Worm (Caenorhabditis elegans) whole organism, L2 larva: ENCODE results near the gene dmsr-6.

ENCODE experiments used
- C34F6.9 ChIP-seq: fragments of 150-350 bp; optimal IDR thresholded peaks from 2 replicates; lab custom pipeline; 2014; ENCODE audit warnings: missing biosample characterization, missing genetic modification characterization
- F13H6.1 ChIP-seq: sonication (generic microtip); optimal IDR thresholded peaks from 2 replicates; lab custom pipeline; 2016; ENCODE audit warnings: missing genetic modification characterization, missing compliant biosample characterization
- R02D3.7 ChIP-seq: fragments of 150-350 bp; optimal IDR thresholded peaks from 2 replicates; lab custom pipeline; 2014; ENCODE audit warnings: missing biosample characterization, missing genetic modification characterization
- Y55F3AM.14 ChIP-seq: fragments of 200-800 bp; sonication (Bioruptor generic); optimal IDR thresholded peaks from 2 replicates; lab custom pipeline; 2018; ENCODE audit warnings: mild to moderate bottlenecking, missing genetic modification characterization, missing compliant biosample characterization
- ZK546.5 ChIP-seq: sonication (generic microtip); optimal IDR thresholded peaks from 2 replicates; lab custom pipeline; 2017; ENCODE audit warnings: missing biosample characterization, missing genetic modification characterization
- alr-1 ChIP-seq: fragments of 150-350 bp; optimal IDR thresholded peaks from 2 replicates; lab custom pipeline; 2014; ENCODE audit warnings: missing biosample characterization, missing genetic modification characterization
- ama-1 ChIP-seq: fragments of 150-350 bp; optimal IDR thresholded peaks from 2 replicates; lab custom pipeline; 2018; ENCODE audit warnings: inconsistent platforms
- blmp-1 ChIP-seq: sonication (generic microtip); optimal IDR thresholded peaks from 2 replicates; lab custom pipeline; 2017; ENCODE audit warnings: missing genetic modification characterization, mild to moderate bottlenecking, missing compliant biosample characterization, antibody characterized with exemption, moderate library complexity; ENCODE audit not compliant: insufficient read depth
- ceh-16 ChIP-seq: fragments of 150-350 bp; optimal IDR thresholded peaks from 2 replicates; lab custom pipeline; 2014; ENCODE audit warnings: missing biosample characterization, missing genetic modification characterization
- ceh-82 ChIP-seq: fragments of 150-350 bp; optimal IDR thresholded peaks from 2 replicates; lab custom pipeline; 2014; ENCODE audit warnings: missing biosample characterization, missing genetic modification characterization
- crh-2 ChIP-seq: sonication (generic microtip); optimal IDR thresholded peaks from 2 replicates; lab custom pipeline; 2017; ENCODE audit warnings: missing biosample characterization, missing genetic modification characterization
- dmd-4 ChIP-seq: sonication (generic microtip); optimal IDR thresholded peaks from 2 replicates; lab custom pipeline; 2017; ENCODE audit warnings: missing biosample characterization, missing genetic modification characterization
- egl-27 ChIP-seq: sonication (generic microtip); optimal IDR thresholded peaks from 3 replicates; lab custom pipeline; 2017; ENCODE audit warnings: missing biosample characterization, missing genetic modification reagents, missing genetic modification characterization
- elt-1 ChIP-seq: fragments of 150-350 bp; optimal IDR thresholded peaks from 2 replicates; lab custom pipeline; 2014; ENCODE audit warnings: missing biosample characterization, missing genetic modification characterization
- gmeb-1 ChIP-seq: fragments of 150-350 bp; optimal IDR thresholded peaks from 2 replicates; lab custom pipeline; 2014; ENCODE audit warnings: missing biosample characterization, missing genetic modification characterization
- lin-11 ChIP-seq: fragments of 150-350 bp; sonication (generic microtip); optimal IDR thresholded peaks from 2 replicates; lab custom pipeline; 2014; ENCODE audit warnings: missing biosample characterization, missing genetic modification characterization, inconsistent platforms, mixed read lengths
- lin-39 ChIP-seq: fragments of 150-350 bp; optimal IDR thresholded peaks from 2 replicates; lab custom pipeline; 2014; ENCODE audit warnings: missing biosample characterization, missing genetic modification reagents, missing genetic modification characterization
- lsy-2 ChIP-seq, 2 experiments: fragments of 150-350 bp in 1 of 2; sonication (generic microtip) in 1 of 2; optimal IDR thresholded peaks; 2 replicates each; lab custom pipeline; 2014 to 2017; ENCODE audit warnings: missing biosample characterization in 2 of 2, missing genetic modification characterization in 2 of 2
- mbf-1 ChIP-seq: sonication (generic microtip); optimal IDR thresholded peaks from 2 replicates; lab custom pipeline; 2017; ENCODE audit warnings: missing biosample characterization, missing genetic modification characterization
- mdl-1 ChIP-seq, 2 experiments: fragments of 150-350 bp in 1 of 2; sonication (generic microtip) in 1 of 2; optimal IDR thresholded peaks; 2 replicates each; lab custom pipeline; 2017; ENCODE audit warnings: missing biosample characterization in 2 of 2, missing genetic modification characterization in 2 of 2
- nhr-11 ChIP-seq: fragments of 150-350 bp; optimal IDR thresholded peaks from 2 replicates; lab custom pipeline; 2014; ENCODE audit warnings: missing biosample characterization, missing genetic modification characterization
- nhr-12 ChIP-seq: fragments of 150-350 bp; optimal IDR thresholded peaks from 2 replicates; lab custom pipeline; 2014; ENCODE audit warnings: missing biosample characterization, missing genetic modification characterization
- nhr-129 ChIP-seq: fragments of 150-350 bp; optimal IDR thresholded peaks from 2 replicates; lab custom pipeline; 2014; ENCODE audit warnings: missing biosample characterization, missing genetic modification characterization
- nhr-23 ChIP-seq: fragments of 150-350 bp; optimal IDR thresholded peaks from 2 replicates; lab custom pipeline; 2014; ENCODE audit warnings: missing biosample characterization, missing genetic modification reagents, missing genetic modification characterization
- nhr-237 ChIP-seq: fragments of 150-350 bp; optimal IDR thresholded peaks from 2 replicates; lab custom pipeline; 2014; ENCODE audit warnings: missing biosample characterization, missing genetic modification characterization
- nhr-25 ChIP-seq: fragments of 150-350 bp; sonication (generic microtip); optimal IDR thresholded peaks from 3 replicates; lab custom pipeline; 2014; ENCODE audit warnings: missing biosample characterization, missing genetic modification characterization
- nhr-6 ChIP-seq: fragments of 150-350 bp; optimal IDR thresholded peaks from 2 replicates; lab custom pipeline; 2014; ENCODE audit warnings: missing biosample characterization, missing genetic modification characterization
- nhr-77 ChIP-seq: fragments of 150-350 bp; optimal IDR thresholded peaks from 2 replicates; lab custom pipeline; 2014; ENCODE audit warnings: missing biosample characterization, missing genetic modification characterization
- peb-1 ChIP-seq: fragments of 150-350 bp; optimal IDR thresholded peaks from 2 replicates; lab custom pipeline; 2014; ENCODE audit warnings: missing biosample characterization, missing genetic modification characterization
- sem-4 ChIP-seq: fragments of 150-350 bp; optimal IDR thresholded peaks from 2 replicates; lab custom pipeline; 2014; ENCODE audit warnings: missing biosample characterization, missing genetic modification reagents, missing genetic modification characterization
- skn-1 ChIP-seq: sonication (generic microtip); optimal IDR thresholded peaks from 2 replicates; lab custom pipeline; 2017; ENCODE audit warnings: missing biosample characterization, missing genetic modification characterization
- sma-3 ChIP-seq: sonication (generic microtip); optimal IDR thresholded peaks from 2 replicates; lab custom pipeline; 2016; ENCODE audit warnings: missing genetic modification reagents, missing genetic modification characterization, missing compliant biosample characterization
- sma-9 ChIP-seq, 2 experiments: fragments of 150-350 bp in 1 of 2; sonication (generic microtip) in 1 of 2; optimal IDR thresholded peaks; 2 replicates each; lab custom pipeline; 2014 to 2016; ENCODE audit warnings: missing genetic modification characterization in 2 of 2, mild to moderate bottlenecking in 1 of 2, missing biosample characterization in 1 of 2, missing compliant biosample characterization in 1 of 2, missing genetic modification reagents in 1 of 2, moderate library complexity in 1 of 2
- snpc-4 ChIP-seq: fragments of 150-350 bp; optimal IDR thresholded peaks from 2 replicates; lab custom pipeline; 2014; ENCODE audit warnings: missing biosample characterization, missing genetic modification characterization
- unc-55 ChIP-seq: fragments of 150-350 bp; sonication (generic microtip); optimal IDR thresholded peaks from 3 replicates; lab custom pipeline; 2014; ENCODE audit warnings: missing biosample characterization, missing genetic modification reagents, missing genetic modification characterization
- unc-62 ChIP-seq: fragments of 150-350 bp; optimal IDR thresholded peaks from 2 replicates; lab custom pipeline; 2014; ENCODE audit warnings: missing biosample characterization, missing genetic modification reagents, missing genetic modification characterization
- zag-1 ChIP-seq: fragments of 150-350 bp; optimal IDR thresholded peaks from 2 replicates; lab custom pipeline; 2014; ENCODE audit warnings: missing biosample characterization, missing genetic modification characterization
- ztf-4 ChIP-seq: fragments of 150-350 bp; optimal IDR thresholded peaks from 2 replicates; lab custom pipeline; 2014; ENCODE audit warnings: missing biosample characterization, missing genetic modification characterization

Gene dmsr-6

ce11 chrII:14451934-14452333 lies 3.5 kb upstream of the dmsr-6 start:
- TF ChIP-seq nhr-6 (tag; lab: Kevin White, UChicago) (no peak), lsy-2 (tag; optimal IDR thresholded peaks at IDR 0.05; lab: Kevin White, UChicago) (no peak), ZK546.5 (tag; lab: Kevin White, UChicago) (no peak), zag-1 (tag; lab: Kevin White, UChicago) (no peak), dmd-4 (tag; lab: Kevin White, UChicago) (no peak), mbf-1 (tag; lab: Kevin White, UChicago) (no peak), nhr-77 (tag; lab: Kevin White, UChicago) (no peak), nhr-11 (tag; lab: Kevin White, UChicago) (no peak), snpc-4 (tag; lab: Kevin White, UChicago) (no peak), unc-62 (GFP tag; lab: Kevin White, UChicago) (no peak), ceh-82 (tag; lab: Kevin White, UChicago) (no peak), gmeb-1 (tag; lab: Kevin White, UChicago) (no peak), ama-1 (lab: Kevin White, UChicago) (no peak)
- TF ChIP-seq, all 48 proteins: peak for 0

DNA sequence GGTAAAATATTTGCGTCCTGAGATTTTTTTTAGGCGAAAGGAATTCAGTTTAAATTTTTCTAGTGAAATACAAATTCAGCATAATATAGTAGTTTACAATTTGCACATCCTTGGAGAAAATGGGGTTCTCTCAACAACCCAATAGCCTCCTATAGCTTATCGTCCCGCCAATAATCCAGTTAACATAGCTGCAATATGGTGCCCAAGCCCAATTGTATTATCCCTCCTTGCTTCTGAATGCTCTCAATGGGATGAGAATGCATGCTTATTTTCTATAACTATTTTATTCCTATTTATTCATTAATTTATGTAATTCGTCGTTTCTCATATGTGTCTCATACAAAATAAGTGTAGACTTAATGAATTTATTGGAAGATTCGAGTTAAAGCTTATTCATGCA lies 14.6 kb downstream of the dmsr-6 start:
- TF ChIP-seq nhr-23 (no peak), lin-39 (tag; lab: Kevin White, UChicago) (no peak), alr-1 (tag; lab: Kevin White, UChicago) (no peak), crh-2 (no peak), nhr-77 (tag; lab: Kevin White, UChicago) (no peak), nhr-237 (tag; lab: Kevin White, UChicago) (no peak), F13H6.1 (tag; lab: Kevin White, UChicago) (no peak), C34F6.9 (tag; lab: Kevin White, UChicago) (no peak), lin-11 (tag; lab: Kevin White, UChicago) (no peak), dmd-4 (tag; lab: Kevin White, UChicago) (no peak), mdl-1 (tag; optimal IDR thresholded peaks at IDR 0.05; lab: Kevin White, UChicago) (no peak), ama-1 (lab: Kevin White, UChicago) (no peak), egl-27 (tag; lab: Kevin White, UChicago) (no peak), skn-1 (tag; lab: Kevin White, UChicago) (no peak), peb-1 (tag; lab: Kevin White, UChicago) (no peak), sma-9 (GFP tag; optimal IDR thresholded peaks at IDR 0.05; lab: Kevin White, UChicago) (no peak), sma-9 (tag; optimal IDR thresholded peaks at IDR 0.05; lab: Kevin White, UChicago) (no peak), unc-62 (GFP tag; lab: Kevin White, UChicago) (no peak), elt-1 (tag; lab: Kevin White, UChicago) (no peak)

DNA sequence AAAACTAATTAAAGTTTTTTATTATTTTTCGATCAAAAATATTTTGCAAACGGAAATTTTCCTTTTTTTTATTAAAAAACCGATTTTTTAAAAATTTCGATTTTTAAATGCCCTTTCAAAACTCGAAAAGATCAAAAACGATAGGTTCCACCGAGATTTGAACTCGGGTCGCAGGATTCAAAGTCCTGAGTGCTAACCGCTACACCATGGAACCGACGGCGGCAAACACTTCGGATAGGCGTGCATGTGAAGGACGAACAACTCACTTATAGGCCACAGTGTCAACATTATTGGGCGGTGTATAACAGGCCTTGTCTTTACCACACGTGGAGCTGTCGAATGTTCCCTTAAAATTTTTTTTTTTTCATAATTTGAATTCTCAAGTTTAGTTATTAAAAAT lies 19.3 kb downstream of the dmsr-6 start:
- TF ChIP-seq F13H6.1 (tag; lab: Kevin White, UChicago) (no peak), unc-62 (GFP tag; lab: Kevin White, UChicago) (no peak), nhr-11 (tag; lab: Kevin White, UChicago) (no peak), nhr-25 (no peak), ztf-4 (tag; lab: Kevin White, UChicago) (no peak), mdl-1 (tag; optimal IDR thresholded peaks at IDR 0.05; lab: Kevin White, UChicago) (no peak), ceh-16 (no peak), gmeb-1 (tag; lab: Kevin White, UChicago) (peak; percentile 14), Y55F3AM.14 (GFP tag; lab: Kevin White, UChicago) (no peak), sem-4 (tag; lab: Kevin White, UChicago) (no peak), R02D3.7 (tag; lab: Kevin White, UChicago) (no peak), unc-55 (GFP tag; lab: Kevin White, UChicago) (peak; percentile 1), nhr-12 (tag; lab: Kevin White, UChicago) (no peak), sma-3 (GFP tag; lab: Kevin White, UChicago) (peak; percentile 20), blmp-1 (tag; lab: Kevin White, UChicago) (no peak), lin-11 (tag; lab: Kevin White, UChicago) (no peak), nhr-6 (tag; lab: Kevin White, UChicago) (no peak), dmd-4 (tag; lab: Kevin White, UChicago) (no peak), nhr-23 (no peak), lin-39 (tag; lab: Kevin White, UChicago) (no peak), nhr-129 (tag; lab: Kevin White, UChicago) (peak; percentile 59), peb-1 (tag; lab: Kevin White, UChicago) (no peak), lsy-2 (tag; optimal IDR thresholded peaks at IDR 0.05; lab: Kevin White, UChicago) (peak in 1 of 2 experiments; percentile 37)
- TF ChIP-seq, all 48 proteins: peak for 5
